Fruit fly (Drosophila melanogaster): ENCODE measurements around the gene EMC4.
A peak's percentile ranks its signal among the peaks of the same experiment; 100 is the strongest.

EMC4 gene

dm6 chr3L:22878723-22879343 lies 10.8 kb upstream of the EMC4 start, which contains the start of the genes Chro and Ssl1 (continued):
- TF ChIP-seq bbx (GFP tag; IDR thresholded peaks at IDR 0.05; ENCODE audit: partially characterized antibody) (no peak), schlank (tag; optimal IDR thresholded peaks at IDR 0.05) (peak; percentile 99), CG43689 (GFP tag; IDR thresholded peaks at IDR 0.05) (peak; percentile 99), lab (GFP tag; optimal IDR thresholded peaks at IDR 0.05) (peak; percentile 100), CG31365 (tag; optimal IDR thresholded peaks at IDR 0.05) (peak; percentile 96), CG10959 (GFP tag; IDR thresholded peaks at IDR 0.05) (peak; percentile 100), Mes4 (GFP tag; optimal IDR thresholded peaks at IDR 0.05) (peak; percentile 100), CG17568 (GFP tag; optimal IDR thresholded peaks at IDR 0.05) (peak; percentile 99), Spps (tag; optimal IDR thresholded peaks at IDR 0.05) (peak; percentile 100), CG14667 (GFP tag; IDR thresholded peaks at IDR 0.05) (peak; percentile 100), CG9609 (GFP tag; optimal IDR thresholded peaks at IDR 0.05) (peak; percentile 100), gfzf (GFP tag; optimal IDR thresholded peaks at IDR 0.05) (peak; percentile 50), onecut (GFP tag; IDR thresholded peaks at IDR 0.05) (peak; percentile 99), CG11456 (GFP tag; IDR thresholded peaks at IDR 0.05) (peak; percentile 100), CG8944 (GFP tag; optimal IDR thresholded peaks at IDR 0.05) (peak; percentile 100), cas (GFP tag; IDR thresholded peaks at IDR 0.05) (peak; percentile 99), CG3838 (GFP tag; optimal IDR thresholded peaks at IDR 0.05) (peak; percentile 99), yki (optimal IDR thresholded peaks at IDR 0.05) (peak; percentile 40), CG12155 (GFP tag; optimal IDR thresholded peaks at IDR 0.05) (peak; percentile 99), CG16815 (GFP tag; optimal IDR thresholded peaks at IDR 0.05) (peak; percentile 100), kah (GFP tag; optimal IDR thresholded peaks at IDR 0.05) (peak; percentile 98), dati (GFP tag; IDR thresholded peaks at IDR 0.05) (peak; percentile 99), CG31388 (GFP tag; optimal IDR thresholded peaks at IDR 0.05) (peak; percentile 100), mld (GFP tag; IDR thresholded peaks at IDR 0.05; ENCODE audit: partially characterized antibody) (no peak), Bgb (GFP tag; IDR thresholded peaks at IDR 0.05; ENCODE audit: partially characterized antibody) (no peak), cg (GFP tag; optimal IDR thresholded peaks at IDR 0.05) (peak; percentile 18), mirr (GFP tag; optimal IDR thresholded peaks at IDR 0.05) (peak; percentile 99), dysf (GFP tag; IDR thresholded peaks at IDR 0.05) (peak; percentile 100), HmgZ (tag; optimal IDR thresholded peaks at IDR 0.05) (peak; percentile 100), Sox102F (GFP tag; optimal IDR thresholded peaks at IDR 0.05) (peak; percentile 100), aop (GFP tag; IDR thresholded peaks at IDR 0.05) (peak; percentile 98), hb (GFP tag; IDR thresholded peaks at IDR 0.05; ENCODE audit: partially characterized antibody) (no peak), CG6254 (GFP tag; optimal IDR thresholded peaks at IDR 0.05) (peak; percentile 98), CG12942 (GFP tag; optimal IDR thresholded peaks at IDR 0.05) (peak; percentile 100), Xbp1 (GFP tag; optimal IDR thresholded peaks at IDR 0.05) (peak; percentile 100), bsh (GFP tag; optimal IDR thresholded peaks at IDR 0.05) (peak; percentile 99 to 100), gro (GFP tag; optimal IDR thresholded peaks at IDR 0.05) (peak; percentile 100), CG2678 (tag; optimal IDR thresholded peaks at IDR 0.05) (peak; percentile 100), shn (GFP tag; optimal IDR thresholded peaks at IDR 0.05) (peak; percentile 100), CG15601 (tag; optimal IDR thresholded peaks at IDR 0.05) (peak; percentile 99), p53 (GFP tag; optimal IDR thresholded peaks at IDR 0.05) (peak; percentile 99), Dll (GFP tag; IDR thresholded peaks at IDR 0.05; ENCODE audit: partially characterized antibody) (no peak; the same call in 3 of the 4 replicates), crc (GFP tag; optimal IDR thresholded peaks at IDR 0.05) (peak; percentile 100), MESR4 (GFP tag; optimal IDR thresholded peaks at IDR 0.05) (peak; percentile 95), Dek (tag; optimal IDR thresholded peaks at IDR 0.05) (peak; percentile 100), ap (GFP tag; IDR thresholded peaks at IDR 0.05) (peak; percentile 100), CG4617 (GFP tag; optimal IDR thresholded peaks at IDR 0.05; ENCODE audit: borderline replicate concordance) (peak; percentile 100), CG16779 (GFP tag; IDR thresholded peaks at IDR 0.05) (peak; percentile 99), slou (GFP tag; optimal IDR thresholded peaks at IDR 0.05) (peak; percentile 100), CG6689 (GFP tag; IDR thresholded peaks at IDR 0.05) (peak; percentile 100)
